Worm (Caenorhabditis elegans) whole organism, L3 larva: ENCODE data around the gene nlp-5.

Experiments
- R02D3.7 ChIP-seq: fragments of 150-350 bp; optimal IDR thresholded peaks from 2 replicates; lab custom pipeline; 2014; ENCODE audit warnings: missing biosample characterization, missing genetic modification characterization
- ZK546.5 ChIP-seq: sonication (generic microtip); optimal IDR thresholded peaks from 2 replicates; lab custom pipeline; 2017; ENCODE audit warnings: missing biosample characterization, missing genetic modification characterization
- aly-2 ChIP-seq: fragments of 150-350 bp; optimal IDR thresholded peaks from 2 replicates; lab custom pipeline; 2014; ENCODE audit warnings: missing biosample characterization, missing genetic modification characterization
- ama-1 ChIP-seq: fragments of 150-350 bp; optimal IDR thresholded peaks from 2 replicates; lab custom pipeline; 2018
- ceh-16 ChIP-seq: sonication (generic microtip); optimal IDR thresholded peaks from 2 replicates; lab custom pipeline; 2017; ENCODE audit warnings: missing biosample characterization, missing genetic modification characterization
- ceh-28 ChIP-seq: fragments of 150-350 bp; optimal IDR thresholded peaks from 2 replicates; lab custom pipeline; 2014; ENCODE audit warnings: missing biosample characterization, missing genetic modification reagents, missing genetic modification characterization
- ceh-82 ChIP-seq: fragments of 150-350 bp; optimal IDR thresholded peaks from 2 replicates; lab custom pipeline; 2014; ENCODE audit warnings: missing biosample characterization, missing genetic modification characterization
- ceh-9 ChIP-seq: sonication (generic microtip); optimal IDR thresholded peaks from 2 replicates; lab custom pipeline; 2018; ENCODE audit warnings: missing biosample characterization, missing genetic modification characterization
- egl-5 ChIP-seq: fragments of 150-350 bp; optimal IDR thresholded peaks from 2 replicates; lab custom pipeline; 2017; ENCODE audit warnings: missing biosample characterization, missing genetic modification reagents, missing genetic modification characterization, inconsistent platforms
- elt-1 ChIP-seq: fragments of 150-350 bp; optimal IDR thresholded peaks from 2 replicates; lab custom pipeline; 2014; ENCODE audit warnings: missing biosample characterization, missing genetic modification characterization
- elt-2 ChIP-seq: sonication (generic microtip); optimal IDR thresholded peaks from 2 replicates; lab custom pipeline; 2016; ENCODE audit warnings: missing genetic modification reagents, mild to moderate bottlenecking, missing genetic modification characterization, missing compliant biosample characterization
- elt-3 ChIP-seq, 3 experiments: fragments of 150-350 bp in 1 of 3; sonication (generic microtip) in 2 of 3; optimal IDR thresholded peaks; 2 replicates in 2 of 3; 4 replicates in 1 of 3; lab custom pipeline; 2014 to 2017; ENCODE audit warnings: missing biosample characterization in 3 of 3, missing genetic modification characterization in 3 of 3
- eor-1 ChIP-seq, 2 experiments: fragments of 150-350 bp; optimal IDR thresholded peaks; 2 replicates each; lab custom pipeline; 2014 to 2018; ENCODE audit warnings: missing biosample characterization in 2 of 2, missing genetic modification characterization in 2 of 2
- fkh-10 ChIP-seq: sonication (generic microtip); optimal IDR thresholded peaks from 2 replicates; lab custom pipeline; 2017; ENCODE audit warnings: missing biosample characterization, missing genetic modification reagents, missing genetic modification characterization
- fos-1 ChIP-seq: fragments of 150-350 bp; optimal IDR thresholded peaks from 2 replicates; lab custom pipeline; 2014; ENCODE audit warnings: missing biosample characterization, missing genetic modification characterization
- hmg-11 ChIP-seq: sonication (generic microtip); optimal IDR thresholded peaks from 2 replicates; lab custom pipeline; 2016; ENCODE audit warnings: missing genetic modification characterization, missing compliant biosample characterization
- jun-1 ChIP-seq: fragments of 150-350 bp; optimal IDR thresholded peaks from 2 replicates; lab custom pipeline; 2014; ENCODE audit warnings: missing biosample characterization, missing genetic modification reagents, missing genetic modification characterization
- lin-39 ChIP-seq: fragments of 150-350 bp; optimal IDR thresholded peaks from 2 replicates; lab custom pipeline; 2018; ENCODE audit warnings: missing biosample characterization, missing genetic modification reagents, missing genetic modification characterization
- mdl-1 ChIP-seq: fragments of 150-350 bp; optimal IDR thresholded peaks from 2 replicates; lab custom pipeline; 2014; ENCODE audit warnings: missing biosample characterization, missing genetic modification characterization
- mml-1 ChIP-seq: fragments of 150-350 bp; sonication (generic microtip); optimal IDR thresholded peaks from 3 replicates; lab custom pipeline; 2014; ENCODE audit warnings: missing biosample characterization, missing genetic modification characterization
- nfya-1 ChIP-seq: sonication (generic microtip); optimal IDR thresholded peaks from 2 replicates; lab custom pipeline; 2017; ENCODE audit warnings: missing genetic modification characterization, mild to moderate bottlenecking, missing compliant biosample characterization, antibody characterized with exemption, moderate library complexity; ENCODE audit not compliant: insufficient read depth
- nhr-11 ChIP-seq: fragments of 150-350 bp; optimal IDR thresholded peaks from 2 replicates; lab custom pipeline; 2014; ENCODE audit warnings: missing biosample characterization, missing genetic modification characterization
- nhr-12 ChIP-seq: fragments of 150-350 bp; optimal IDR thresholded peaks from 2 replicates; lab custom pipeline; 2014; ENCODE audit warnings: missing biosample characterization, missing genetic modification characterization
- nhr-23 ChIP-seq: fragments of 150-350 bp; optimal IDR thresholded peaks from 2 replicates; lab custom pipeline; 2014; ENCODE audit warnings: missing biosample characterization, missing genetic modification reagents, missing genetic modification characterization
- nhr-237 ChIP-seq: fragments of 150-350 bp; optimal IDR thresholded peaks from 2 replicates; lab custom pipeline; 2014; ENCODE audit warnings: missing biosample characterization, missing genetic modification characterization
- nhr-25 ChIP-seq: sonication (generic microtip); optimal IDR thresholded peaks from 2 replicates; lab custom pipeline; 2017; ENCODE audit warnings: missing biosample characterization, missing genetic modification characterization
- nhr-28 ChIP-seq: fragments of 150-350 bp; optimal IDR thresholded peaks from 2 replicates; lab custom pipeline; 2014; ENCODE audit warnings: missing biosample characterization, missing genetic modification characterization
- nhr-43 ChIP-seq: sonication (generic microtip); optimal IDR thresholded peaks from 2 replicates; lab custom pipeline; 2016; ENCODE audit warnings: mild to moderate bottlenecking, missing genetic modification characterization, missing compliant biosample characterization; ENCODE audit not compliant: poor library complexity, severe bottlenecking
- nhr-67 ChIP-seq: fragments of 150-350 bp; optimal IDR thresholded peaks from 2 replicates; lab custom pipeline; 2014; ENCODE audit warnings: missing biosample characterization, missing genetic modification characterization
- nhr-77 ChIP-seq: fragments of 150-350 bp; optimal IDR thresholded peaks from 2 replicates; lab custom pipeline; 2014; ENCODE audit warnings: missing biosample characterization, missing genetic modification characterization
- pha-4 ChIP-seq: fragments of 150-350 bp; optimal IDR thresholded peaks from 2 replicates; lab custom pipeline; 2014; ENCODE audit warnings: missing biosample characterization, missing genetic modification reagents, missing genetic modification characterization
- pqm-1 ChIP-seq: fragments of 150-350 bp; optimal IDR thresholded peaks from 2 replicates; lab custom pipeline; 2017; ENCODE audit warnings: missing biosample characterization, missing genetic modification characterization, inconsistent platforms
- sea-2 ChIP-seq: fragments of 150-350 bp; sonication (generic microtip); optimal IDR thresholded peaks from 4 replicates; lab custom pipeline; 2014; ENCODE audit warnings: missing biosample characterization, missing genetic modification reagents, missing genetic modification characterization
- skn-1 ChIP-seq: fragments of 150-350 bp; optimal IDR thresholded peaks from 2 replicates; lab custom pipeline; 2014; ENCODE audit warnings: missing biosample characterization, missing genetic modification characterization
- snpc-4 ChIP-seq: fragments of 150-350 bp; optimal IDR thresholded peaks from 2 replicates; lab custom pipeline; 2014; ENCODE audit warnings: missing biosample characterization, missing genetic modification characterization
- tbx-2 ChIP-seq: sonication (generic microtip); optimal IDR thresholded peaks from 2 replicates; lab custom pipeline; 2016; ENCODE audit warnings: mild to moderate bottlenecking, missing genetic modification characterization, missing compliant biosample characterization
- unc-62 ChIP-seq: fragments of 150-350 bp; sonication (generic microtip); optimal IDR thresholded peaks from 4 replicates; lab custom pipeline; 2014; ENCODE audit warnings: missing biosample characterization, missing genetic modification reagents, missing genetic modification characterization
- zag-1 ChIP-seq: fragments of 150-350 bp; optimal IDR thresholded peaks from 2 replicates; lab custom pipeline; 2014; ENCODE audit warnings: missing biosample characterization, missing genetic modification characterization
- ztf-11 ChIP-seq: fragments of 150-350 bp; optimal IDR thresholded peaks from 2 replicates; lab custom pipeline; 2014; ENCODE audit warnings: missing biosample characterization, missing genetic modification characterization

The nlp-5 gene

ce11 chrII:8198503-8198902 lies 39.8 kb upstream of the nlp-5 start, which contains the start of gene qua-1:
Gene qua-1, plus strand, starts transcription at chrII:8198803.
- no peak for TF ChIP-seq ZK546.5 (tag; lab: Kevin White, UChicago)
- TF ChIP-seq hmg-11 (tag; lab: Kevin White, UChicago) = no peak
- no peak for TF ChIP-seq elt-2 (tag; lab: Kevin White, UChicago)
- TF ChIP-seq aly-2 (tag; lab: Kevin White, UChicago) = no peak
- no peak for TF ChIP-seq unc-62 (GFP tag; lab: Kevin White, UChicago)
- TF ChIP-seq mml-1 = no peak
- no peak for TF ChIP-seq nhr-11
- no peak for TF ChIP-seq nhr-23
- no peak for TF ChIP-seq nfya-1 (tag; lab: Kevin White, UChicago)
- no peak for TF ChIP-seq snpc-4 (tag; lab: Kevin White, UChicago)
- no peak for TF ChIP-seq ceh-82 (tag; lab: Kevin White, UChicago)
- TF ChIP-seq elt-3 (tag; optimal IDR thresholded peaks at IDR 0.05; lab: Kevin White, UChicago) = no peak
- TF ChIP-seq nhr-43 (tag; lab: Kevin White, UChicago) = no peak
- TF ChIP-seq pha-4 = no peak
- TF ChIP-seq fkh-10 = no peak
- no peak for TF ChIP-seq nhr-67
- no peak for TF ChIP-seq nhr-77 (tag; lab: Kevin White, UChicago)
- no peak for TF ChIP-seq R02D3.7 (tag; lab: Kevin White, UChicago)
- no peak for TF ChIP-seq tbx-2 (tag; lab: Kevin White, UChicago)
- TF ChIP-seq elt-1 (tag; lab: Kevin White, UChicago) = no peak

- peak; percentile 62 for TF ChIP-seq nhr-25 (tag; lab: Kevin White, UChicago)
- no peak for TF ChIP-seq nhr-28 (tag; lab: Kevin White, UChicago)
Measured at ce11 chrII:8199803-8200202, 38.5 kb upstream of the nlp-5 start.

- TF ChIP-seq ZK546.5 (tag; lab: Kevin White, UChicago) (no peak), unc-62 (GFP tag; lab: Kevin White, UChicago) (no peak), ztf-11 (tag; lab: Kevin White, UChicago) (no peak), skn-1 (tag; lab: Kevin White, UChicago) (no peak), mdl-1 (tag; lab: Kevin White, UChicago) (no peak), hmg-11 (tag; lab: Kevin White, UChicago) (no peak), nhr-77 (tag; lab: Kevin White, UChicago) (no peak), nhr-12 (tag; lab: Kevin White, UChicago) (no peak)
Measured at ce11 chrII:8204039-8204438, 34.2 kb upstream of the nlp-5 start, which contains the start of gene col-76. Gene col-76, plus strand, starts transcription at chrII:8204339.

ce11 chrII:8205612-8206011 lies 32.6 kb upstream of the nlp-5 start:
- no peak for TF ChIP-seq fos-1
- TF ChIP-seq nhr-12 (tag; lab: Kevin White, UChicago) = no peak
- no peak for TF ChIP-seq ceh-9 (tag; lab: Kevin White, UChicago)
- TF ChIP-seq ceh-16 (tag; lab: Kevin White, UChicago) = no peak
- no peak for TF ChIP-seq fkh-10
- TF ChIP-seq sea-2 = no peak
- TF ChIP-seq skn-1 (tag; lab: Kevin White, UChicago) = peak; percentile 40
- peak; percentile 63 for TF ChIP-seq elt-2 (tag; lab: Kevin White, UChicago)
- no peak for TF ChIP-seq ceh-28
- TF ChIP-seq ama-1 (lab: Kevin White, UChicago) = no peak
- peak; percentile 2 for TF ChIP-seq pqm-1 (tag; lab: Kevin White, UChicago)
- no peak for TF ChIP-seq egl-5 (tag; lab: Kevin White, UChicago)
- peak; percentile 18 for TF ChIP-seq pha-4

ce11 chrII:8209476-8209875 lies 28.8 kb upstream of the nlp-5 start, which contains the start of gene M110.8:
Gene M110.8, minus strand, starts transcription at chrII:8209576.
- TF ChIP-seq mdl-1 (tag; lab: Kevin White, UChicago) (no peak), hmg-11 (tag; lab: Kevin White, UChicago) (no peak), elt-2 (tag; lab: Kevin White, UChicago) (no peak), zag-1 (tag; lab: Kevin White, UChicago) (no peak), ama-1 (lab: Kevin White, UChicago) (no peak), ZK546.5 (tag; lab: Kevin White, UChicago) (no peak), sea-2 (no peak), jun-1 (tag; lab: Kevin White, UChicago) (no peak), unc-62 (GFP tag; lab: Kevin White, UChicago) (no peak), nhr-237 (tag; lab: Kevin White, UChicago) (no peak), eor-1 (tag; optimal IDR thresholded peaks at IDR 0.05; lab: Kevin White, UChicago) (no peak), fkh-10 (no peak), ceh-28 (no peak), lin-39 (tag; lab: Kevin White, UChicago) (no peak), nhr-77 (tag; lab: Kevin White, UChicago) (no peak), elt-3 (tag; optimal IDR thresholded peaks at IDR 0.05; lab: Kevin White, UChicago) (no peak), nhr-12 (tag; lab: Kevin White, UChicago) (no peak), pqm-1 (tag; lab: Kevin White, UChicago) (no peak), ceh-9 (tag; lab: Kevin White, UChicago) (no peak)
- TF ChIP-seq, all 47 proteins: peak for 0
